Worm (Caenorhabditis elegans): ENCODE measurements around the gene R02F11.12.

DNA sequence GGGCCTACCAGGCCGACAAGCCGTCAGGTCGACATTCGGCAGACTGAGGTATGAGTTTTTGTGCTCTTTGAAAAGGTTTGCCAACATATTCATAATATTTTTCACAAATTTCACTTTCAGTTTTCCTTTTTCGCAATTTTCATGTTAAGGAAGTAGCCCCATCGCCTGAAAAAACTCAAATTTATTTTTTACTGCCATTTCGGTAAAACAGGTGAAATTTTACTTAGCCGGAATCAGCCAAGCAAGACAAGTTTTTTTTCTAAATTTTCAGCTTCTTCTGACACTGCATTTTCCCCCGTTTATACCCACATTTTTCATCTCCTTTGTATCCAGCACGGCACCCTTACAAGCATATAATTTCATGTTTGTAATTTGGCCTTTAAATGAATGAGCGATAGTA, 1.1 kb downstream of the R02F11.12 start, which contains the start of gene R02F11.11:
- TF ChIP-seq ces-1 (GFP tag; optimal IDR thresholded peaks at IDR 0.05) (no peak), hlh-1 (tag; optimal IDR thresholded peaks at IDR 0.05) (no peak)
